Fruit fly (Drosophila melanogaster): Measurements from ENCODE around the gene CG4455.

- no peak for TF ChIP-seq h (optimal IDR thresholded peaks at IDR 0.05)
- no peak for TF ChIP-seq psq (optimal IDR thresholded peaks at IDR 0.05)
These were observed 5.1 kb downstream of the CG4455 start for dm6 chr2L:16357865-16358264.

Data from Kc167 (cell line).